Worm (Caenorhabditis elegans): Measurements from ENCODE around the gene F16G10.1.

DNA sequence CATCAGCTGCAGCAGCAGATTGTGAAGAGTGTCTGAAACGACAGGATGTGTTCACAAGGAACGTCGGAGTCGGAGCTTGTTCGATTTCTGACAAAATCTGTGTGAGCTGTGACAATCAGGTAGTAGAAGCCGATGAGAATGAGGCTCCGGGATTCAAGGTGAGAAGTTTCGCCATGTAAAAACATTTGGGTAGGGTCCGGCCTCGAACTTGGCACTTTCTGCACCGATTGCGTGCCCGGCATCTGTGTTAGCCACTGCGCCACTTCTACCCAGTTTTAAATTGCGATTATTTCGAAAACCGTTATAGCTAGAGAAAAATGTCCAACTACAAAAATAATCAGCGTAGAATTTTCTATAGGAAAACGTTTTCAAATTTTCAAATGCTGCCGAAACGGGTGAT, 42.6 kb downstream of the F16G10.1 start:
- no peak for TF ChIP-seq Y79H2A.3 (GFP tag; conservative IDR thresholded peaks at IDR 0.05)
- no peak for TF ChIP-seq snpc-4 (GFP tag; optimal IDR thresholded peaks at IDR 0.05)
- TF ChIP-seq snpc-4 (tag; optimal IDR thresholded peaks at IDR 0.05), result no peak
- no peak for TF ChIP-seq ets-4 (GFP tag; optimal IDR thresholded peaks at IDR 0.05)
- TF ChIP-seq ama-1 (optimal IDR thresholded peaks at IDR 0.05), result no peak
- TF ChIP-seq ama-1 (GFP tag; optimal IDR thresholded peaks at IDR 0.05), result no peak
